Comparison of ENCODE assay signal across 2 worm cellular contexts in genomic region chrIII:13465918-13466592, ce11.
TF ChIP-seq lines count a peak whose summit lies in the region.

Gene cdk-5, minus strand, starts transcription at chrIII:13466342.

TF ChIP-seq in whole organism, L1 larva, 84 proteins besides CTCF, POLR2A, EP300 and RAD21 (continued from another document):
- TF ChIP-seq alr-1 (tag; optimal IDR thresholded peaks at IDR 0.05; lab: Kevin White, UChicago; ENCODE audit: borderline replicate concordance) = no peak
- TF ChIP-seq pqm-1 (tag; optimal IDR thresholded peaks at IDR 0.05; lab: Kevin White, UChicago) = no peak
- TF ChIP-seq jun-1 (tag; optimal IDR thresholded peaks at IDR 0.05; lab: Kevin White, UChicago) = peak; percentile 86
- TF ChIP-seq elt-2 (tag; optimal IDR thresholded peaks at IDR 0.05; lab: Kevin White, UChicago) = peak; percentile 75
- TF ChIP-seq sox-4 (tag; optimal IDR thresholded peaks at IDR 0.05; lab: Kevin White, UChicago) = peak; percentile 82
- TF ChIP-seq zag-1 (tag; optimal IDR thresholded peaks at IDR 0.05; lab: Kevin White, UChicago) = peak; percentile 83
- TF ChIP-seq dsc-1 (tag; optimal IDR thresholded peaks at IDR 0.05; lab: Kevin White, UChicago) = peak; percentile 97
- TF ChIP-seq elt-3 (tag; optimal IDR thresholded peaks at IDR 0.05; lab: Kevin White, UChicago) = peak in 2 of 6 experiments; percentile 86 to 87
- peak; percentile 98 for TF ChIP-seq snu-23 (GFP tag; optimal IDR thresholded peaks at IDR 0.05; lab: Kevin White, UChicago)
- peak; percentile 58 for TF ChIP-seq ceh-88 (GFP tag; IDR thresholded peaks at IDR 0.05; lab: Robert Waterston, UW)
- TF ChIP-seq hlh-17 (GFP tag; optimal IDR thresholded peaks at IDR 0.05; lab: Kevin White, UChicago; ENCODE audit: borderline replicate concordance) = no peak
- no peak for TF ChIP-seq pag-3 (tag; optimal IDR thresholded peaks at IDR 0.05; lab: Kevin White, UChicago; ENCODE audit: borderline replicate concordance, insufficient read depth)
- no peak for TF ChIP-seq Y116A8C.19 (tag; optimal IDR thresholded peaks at IDR 0.05; lab: Kevin White, UChicago; ENCODE audit: borderline replicate concordance)
- TF ChIP-seq unc-130 (tag; optimal IDR thresholded peaks at IDR 0.05; lab: Kevin White, UChicago) = peak; percentile 93
- peak; percentile 84 for TF ChIP-seq ztf-4 (tag; optimal IDR thresholded peaks at IDR 0.05; lab: Kevin White, UChicago)
- TF ChIP-seq lin-39 (tag; optimal IDR thresholded peaks at IDR 0.05; lab: Kevin White, UChicago) = peak; percentile 97
- no peak for TF ChIP-seq unc-62 (GFP tag; optimal IDR thresholded peaks at IDR 0.05; lab: Kevin White, UChicago)
- peak; percentile 72 for TF ChIP-seq aha-1 (tag; optimal IDR thresholded peaks at IDR 0.05; lab: Kevin White, UChicago)
- TF ChIP-seq C16A3.4 (tag; optimal IDR thresholded peaks at IDR 0.05; lab: Kevin White, UChicago) = peak; percentile 95
- peak; percentile 90 to 94 for TF ChIP-seq efl-1 (optimal IDR thresholded peaks at IDR 0.05; lab: Kevin White, UChicago)
- TF ChIP-seq efl-1 (GFP tag; optimal IDR thresholded peaks at IDR 0.05 in 1 of 2; lab: Kevin White, UChicago) = peak; percentile 88 to 99
- TF ChIP-seq mab-9 (GFP tag; IDR thresholded peaks at IDR 0.05; lab: Robert Waterston, UW) = peak; percentile 81
- TF ChIP-seq nhr-20 (tag; optimal IDR thresholded peaks at IDR 0.05; lab: Kevin White, UChicago) = peak; percentile 95
- TF ChIP-seq ces-1 (GFP tag; optimal IDR thresholded peaks at IDR 0.05; lab: Kevin White, UChicago) = no peak
- TF ChIP-seq efl-3 (GFP tag; optimal IDR thresholded peaks at IDR 0.05; lab: Kevin White, UChicago) = no peak
- peak; percentile 43 for TF ChIP-seq ceh-90 (tag; optimal IDR thresholded peaks at IDR 0.05; lab: Kevin White, UChicago)
- peak; percentile 90 for TF ChIP-seq lin-13 (GFP tag; optimal IDR thresholded peaks at IDR 0.05; lab: Kevin White, UChicago)
- TF ChIP-seq ets-5 (GFP tag; IDR thresholded peaks at IDR 0.05; lab: Robert Waterston, UW) = no peak
- peak; percentile 71 for TF ChIP-seq F16B12.6 (tag; optimal IDR thresholded peaks at IDR 0.05; lab: Kevin White, UChicago)
TF ChIP-seq in whole organism, L1 larva: peak in this region for 64.

TF ChIP-seq in whole organism, young adult, 124 proteins besides CTCF, POLR2A, EP300 and RAD21 (continued from another document):
- no peak for TF ChIP-seq egrh-3 (GFP tag; IDR thresholded peaks at IDR 0.05; lab: Robert Waterston, UW)
